Fruit fly (Drosophila melanogaster): ENCODE measurements around the gene Uch-L5.

Uch-L5 gene

DNA sequence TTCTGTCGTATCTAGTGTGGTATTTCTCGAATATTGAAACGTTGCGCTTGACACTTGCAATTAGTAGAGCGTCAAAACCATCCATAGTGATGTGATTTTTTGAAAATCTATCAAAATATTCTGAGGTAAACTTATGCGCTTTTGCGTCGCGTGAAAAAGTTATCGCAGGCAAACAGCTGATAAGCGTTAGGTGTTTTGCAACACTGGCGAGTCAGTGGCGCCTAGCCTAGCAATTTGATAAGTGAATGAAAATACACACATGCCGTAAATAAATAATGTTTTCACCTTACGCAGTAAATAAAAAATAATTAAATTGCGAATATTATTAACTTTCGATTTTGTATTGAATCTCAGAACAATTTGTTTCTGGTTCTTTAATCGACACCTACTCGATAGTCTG lies 41.5 kb downstream of the Uch-L5 start, which contains the start of gene CG42526 (continued):
- peak; percentile 31 for TF ChIP-seq NfI (GFP tag; optimal IDR thresholded peaks at IDR 0.05)
- TF ChIP-seq CG15011 (GFP tag; optimal IDR thresholded peaks at IDR 0.05), result no peak
- TF ChIP-seq Opbp (GFP tag; IDR thresholded peaks at IDR 0.05; ENCODE audit: partially characterized antibody), result 0 out of 3 replicates have a peak, but pooled peaks have one; percentile 47
- TF ChIP-seq gfzf (GFP tag; optimal IDR thresholded peaks at IDR 0.05), result peak; percentile 44
- TF ChIP-seq Stat92E (GFP tag; optimal IDR thresholded peaks at IDR 0.05), result no peak
- TF ChIP-seq D19A (tag; optimal IDR thresholded peaks at IDR 0.05), result no peak
- no peak for TF ChIP-seq phol (tag; optimal IDR thresholded peaks at IDR 0.05)
- no peak for TF ChIP-seq corto (GFP tag; optimal IDR thresholded peaks at IDR 0.05)
- TF ChIP-seq CG10267 (tag; optimal IDR thresholded peaks at IDR 0.05), result peak; percentile 93
- TF ChIP-seq PHDP (tag; optimal IDR thresholded peaks at IDR 0.05), result peak; percentile 36
- TF ChIP-seq CG17385 (GFP tag; optimal IDR thresholded peaks at IDR 0.05), result peak; percentile 49
- TF ChIP-seq jing (GFP tag; optimal IDR thresholded peaks at IDR 0.05), result no peak
- TF ChIP-seq crp (GFP tag; optimal IDR thresholded peaks at IDR 0.05), result peak; percentile 56 to 90
- no peak for TF ChIP-seq kni (GFP tag; optimal IDR thresholded peaks at IDR 0.05)
- peak; percentile 31 for TF ChIP-seq CG17829 (tag; optimal IDR thresholded peaks at IDR 0.05)
- TF ChIP-seq Pdp1 (GFP tag; optimal IDR thresholded peaks at IDR 0.05), result peak; percentile 6 to 58
- no peak for TF ChIP-seq crc (GFP tag; optimal IDR thresholded peaks at IDR 0.05)
- peak; percentile 66 for TF ChIP-seq BEAF-32 (GFP tag; optimal IDR thresholded peaks at IDR 0.05)
- no peak for TF ChIP-seq cas (GFP tag; IDR thresholded peaks at IDR 0.05)
- TF ChIP-seq crol (GFP tag; IDR thresholded peaks at IDR 0.05), result no peak
- TF ChIP-seq lbe (GFP tag; optimal IDR thresholded peaks at IDR 0.05), result peak; percentile 36
- 0 out of 3 replicates have a peak, but pooled peaks have one; percentile 17 for TF ChIP-seq CG16813 (GFP tag; IDR thresholded peaks at IDR 0.05; ENCODE audit: partially characterized antibody)
- no peak for TF ChIP-seq maf-S (GFP tag; optimal IDR thresholded peaks at IDR 0.05)
- TF ChIP-seq gt (GFP tag; IDR thresholded peaks at IDR 0.05), result no peak
- TF ChIP-seq org-1 (GFP tag; optimal IDR thresholded peaks at IDR 0.05), result no peak
- TF ChIP-seq amos (GFP tag; IDR thresholded peaks at IDR 0.05; ENCODE audit: partially characterized antibody), result peak; percentile 44; the same call in 1 of the 2 replicates
- peak; percentile 28 to 50 for TF ChIP-seq Hr51 (GFP tag; optimal IDR thresholded peaks at IDR 0.05)
- no peak for TF ChIP-seq dmrt11E (tag; optimal IDR thresholded peaks at IDR 0.05)
- no peak for TF ChIP-seq gro (GFP tag; optimal IDR thresholded peaks at IDR 0.05)
- TF ChIP-seq peb (GFP tag; IDR thresholded peaks at IDR 0.05), result no peak
- peak; percentile 20 for TF ChIP-seq CG18011 (GFP tag; optimal IDR thresholded peaks at IDR 0.05)
- TF ChIP-seq eve (GFP tag; optimal IDR thresholded peaks at IDR 0.05), result no peak
- no peak for TF ChIP-seq Hey (tag; optimal IDR thresholded peaks at IDR 0.05)
- TF ChIP-seq kay (GFP tag; optimal IDR thresholded peaks at IDR 0.05), result no peak
- no peak for TF ChIP-seq Neu2 (GFP tag; optimal IDR thresholded peaks at IDR 0.05; ENCODE audit: borderline replicate concordance)
- TF ChIP-seq CG12236 (GFP tag; optimal IDR thresholded peaks at IDR 0.05), result no peak
- TF ChIP-seq zen2 (GFP tag; IDR thresholded peaks at IDR 0.05; ENCODE audit: partially characterized antibody), result no peak; the same call in 2 of the 3 replicates
- TF ChIP-seq CG12071 (GFP tag; optimal IDR thresholded peaks at IDR 0.05), result no peak
- TF ChIP-seq az2 (GFP tag; optimal IDR thresholded peaks at IDR 0.05), result peak; percentile 34
- TF ChIP-seq Sry-β (GFP tag; optimal IDR thresholded peaks at IDR 0.05), result no peak
- TF ChIP-seq Dek (tag; optimal IDR thresholded peaks at IDR 0.05), result no peak
- TF ChIP-seq Nf-YC (tag; optimal IDR thresholded peaks at IDR 0.05), result no peak
- no peak for TF ChIP-seq CG8281 (tag; optimal IDR thresholded peaks at IDR 0.05)
- TF ChIP-seq CG18599 (GFP tag; optimal IDR thresholded peaks at IDR 0.05), result peak; percentile 48
- no peak for TF ChIP-seq CG42726 (GFP tag; IDR thresholded peaks at IDR 0.05; ENCODE audit: partially characterized antibody)
- TF ChIP-seq Dip3 (GFP tag; optimal IDR thresholded peaks at IDR 0.05), result peak; percentile 56
- TF ChIP-seq CG32767 (GFP tag; IDR thresholded peaks at IDR 0.05), result no peak
- TF ChIP-seq CG3847 (GFP tag; IDR thresholded peaks at IDR 0.05), result peak; percentile 14; the same call in 1 of the 2 replicates
